Worm (Caenorhabditis elegans): ENCODE data around the gene F36A4.3.

ce11 chrIV:4247770-4248169 lies 21.6 kb upstream of the F36A4.3 start, which contains the start of gene ama-1:
- TF ChIP-seq unc-39 (tag; optimal IDR thresholded peaks at IDR 0.05) (no peak), egl-27 (tag; optimal IDR thresholded peaks at IDR 0.05) (no peak), fos-1 (tag; optimal IDR thresholded peaks at IDR 0.05) (no peak), F13H6.1 (tag; optimal IDR thresholded peaks at IDR 0.05) (no peak), unc-62 (GFP tag; optimal IDR thresholded peaks at IDR 0.05) (no peak), ama-1 (optimal IDR thresholded peaks at IDR 0.05) (no peak), blmp-1 (tag; optimal IDR thresholded peaks at IDR 0.05; ENCODE audit: insufficient read depth) (no peak), nhr-77 (tag; optimal IDR thresholded peaks at IDR 0.05) (no peak)
